Fruit fly (Drosophila melanogaster) S2 (cell line): ENCODE results near the gene Rab26.

Source experiments
- CG8478 ChIP-seq: fragments of >200 bp; optimal IDR thresholded peaks from 2 replicates; lab custom pipeline; 2018
- CTCF ChIP-seq, 2 experiments: fragments of >200 bp; optimal IDR thresholded peaks; 2 replicates each; lab custom pipeline; 2018

The Rab26 gene

DNA sequence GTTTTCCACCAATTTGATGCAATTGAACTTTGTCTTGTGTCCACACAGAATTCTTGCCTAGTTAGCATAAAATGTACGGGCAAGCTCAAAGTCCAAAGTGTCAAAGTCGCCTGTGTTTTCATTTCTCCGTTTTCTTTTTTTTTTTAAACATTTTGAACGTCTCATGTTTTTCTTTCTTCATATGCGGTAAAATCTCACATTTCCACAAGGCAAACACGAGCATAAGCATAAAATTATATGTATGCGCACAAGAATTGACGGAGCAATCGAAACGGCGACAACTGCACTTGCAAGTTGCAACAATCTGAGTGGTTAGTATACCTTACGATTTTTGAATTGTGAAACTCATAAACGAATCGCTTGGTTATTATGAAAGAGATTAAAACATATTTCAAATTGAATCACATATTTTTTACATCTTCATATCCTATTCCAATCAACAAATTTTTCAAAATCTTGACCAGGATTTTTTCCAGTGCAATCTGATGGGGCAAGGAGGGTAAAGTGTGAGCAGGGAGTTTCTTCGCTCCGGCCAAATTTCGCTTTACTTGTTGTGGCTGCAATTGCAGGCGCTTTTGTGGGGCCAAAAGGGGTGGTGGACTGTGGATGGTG lies 45.5 kb downstream of the Rab26 start:
- TF ChIP-seq CTCF (optimal IDR thresholded peaks at IDR 0.05; lab: Kevin White, UChicago): no peak

DNA sequence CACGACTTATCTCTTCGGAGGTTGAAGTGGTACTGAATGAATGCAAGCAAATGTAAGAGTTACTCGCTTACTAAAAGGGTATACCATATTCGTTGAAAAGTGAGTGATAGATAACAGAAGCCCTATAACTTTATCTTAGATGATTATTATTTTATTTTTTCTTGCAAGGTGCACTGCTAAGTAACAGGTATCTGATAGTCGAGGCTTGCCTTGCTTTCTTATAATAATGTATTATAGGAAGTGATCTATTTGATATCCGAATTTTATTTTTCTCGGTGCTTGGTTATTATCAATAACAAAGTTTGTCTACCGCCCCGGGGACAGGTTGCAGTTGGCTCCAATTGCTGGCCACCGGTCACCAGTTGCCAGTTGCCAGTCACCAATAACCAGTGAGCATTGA lies 52.7 kb downstream of the Rab26 start:
- TF ChIP-seq CTCF (optimal IDR thresholded peaks at IDR 0.05; lab: Kevin White, UChicago) (no peak), CG8478 (lab: Kevin White, UChicago) (no peak)

DNA sequence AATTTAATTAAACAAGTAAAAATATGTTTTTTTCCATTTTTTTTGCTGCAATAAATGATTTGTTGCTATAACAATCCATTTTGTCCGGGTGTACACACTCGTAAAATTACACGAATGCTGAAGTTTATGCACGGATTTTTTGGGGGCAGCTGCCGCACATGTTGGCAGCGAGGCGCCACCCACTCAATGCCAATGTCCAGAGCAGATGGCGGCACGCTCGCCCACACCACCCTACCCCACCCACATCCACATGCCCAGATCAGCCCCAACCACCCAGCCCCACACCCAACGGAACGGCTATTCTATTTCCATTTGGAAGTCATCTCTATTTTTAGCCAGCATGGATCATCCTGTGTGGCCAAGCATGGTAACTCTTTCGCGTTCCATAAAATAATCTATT lies 61.6 kb downstream of the Rab26 start:
- TF ChIP-seq CG8478 (lab: Kevin White, UChicago) (no peak), CTCF (optimal IDR thresholded peaks at IDR 0.05; lab: Kevin White, UChicago) (no peak)

DNA sequence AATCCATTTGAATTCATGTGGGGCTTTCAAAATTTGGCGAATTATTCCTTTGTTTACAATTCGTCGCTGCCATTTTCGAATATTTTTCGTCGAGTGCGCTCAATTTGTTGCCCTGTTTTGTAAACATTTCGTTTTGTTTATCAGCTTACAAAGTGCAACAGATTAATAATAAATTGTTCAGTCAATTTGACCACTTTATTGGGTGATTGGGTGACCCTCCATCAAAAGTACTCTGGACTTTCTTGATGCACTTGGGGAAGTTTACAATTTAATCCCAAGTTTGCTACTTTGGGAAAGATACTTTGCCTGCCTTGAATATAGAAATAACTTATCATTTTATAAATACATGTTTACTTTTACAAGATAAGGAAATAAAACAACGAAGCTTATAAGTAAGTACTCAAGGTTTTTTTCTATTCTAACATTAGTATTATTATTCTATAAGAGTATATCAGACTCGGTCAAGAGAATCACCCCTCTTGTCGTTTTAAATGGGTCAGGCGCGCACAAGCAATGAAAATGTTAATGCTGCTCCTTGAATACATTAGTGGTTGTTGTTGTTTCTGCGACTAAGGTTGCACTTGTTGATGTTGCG lies 62.1 kb downstream of the Rab26 start:
- TF ChIP-seq CG8478 (lab: Kevin White, UChicago) (no peak), CTCF (optimal IDR thresholded peaks at IDR 0.05; lab: Kevin White, UChicago) (no peak)

DNA sequence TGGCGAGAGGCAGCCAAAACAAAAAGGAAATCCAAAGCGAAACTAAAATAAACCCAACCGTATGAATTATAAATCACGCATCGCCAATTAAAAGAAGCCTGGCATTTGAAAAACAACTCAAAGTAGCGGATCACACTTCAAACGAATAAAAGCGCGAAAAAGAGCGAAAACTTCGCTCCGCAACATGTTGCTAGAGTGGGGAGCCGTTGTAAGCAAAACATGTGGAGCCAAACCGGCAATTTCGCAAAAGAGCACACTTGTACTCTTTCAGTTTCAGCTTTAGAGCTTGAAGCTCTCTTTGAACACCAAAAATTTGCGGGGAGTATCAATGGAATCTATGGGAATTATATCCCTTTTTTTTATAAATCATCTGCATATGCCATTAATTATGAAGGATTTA lies 63.2 kb downstream of the Rab26 start:
- no peak for TF ChIP-seq CTCF (optimal IDR thresholded peaks at IDR 0.05; lab: Kevin White, UChicago)
- TF ChIP-seq CG8478 (lab: Kevin White, UChicago): no peak

DNA sequence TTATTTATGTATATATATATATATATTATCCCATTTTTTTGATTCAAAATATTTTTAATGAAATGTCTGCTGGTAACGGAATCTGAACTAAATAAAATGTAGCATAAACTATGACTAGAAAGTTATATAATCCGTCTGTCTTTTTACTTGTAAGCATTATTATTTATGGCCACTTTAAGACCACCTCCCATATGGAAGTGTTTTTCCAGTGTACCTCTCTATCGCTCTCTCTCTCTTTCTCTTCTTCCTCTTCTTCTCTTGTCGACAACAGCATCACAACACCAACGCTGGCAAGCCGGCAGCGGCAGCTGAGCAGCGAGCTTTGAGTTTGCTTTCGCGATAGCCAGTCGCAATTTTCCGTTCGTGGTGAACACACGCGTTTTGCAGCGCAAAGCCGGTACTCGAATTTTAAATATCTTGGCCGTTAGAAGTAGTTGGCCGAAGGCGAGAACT lies 63.6 kb downstream of the Rab26 start, which contains the start of gene rgn:
rgn (plus strand) TSS at position 344 of the 453 bp plus-strand sequence.
- TF ChIP-seq CTCF (optimal IDR thresholded peaks at IDR 0.05; lab: Kevin White, UChicago) (no peak), CG8478 (lab: Kevin White, UChicago) (no peak)

DNA sequence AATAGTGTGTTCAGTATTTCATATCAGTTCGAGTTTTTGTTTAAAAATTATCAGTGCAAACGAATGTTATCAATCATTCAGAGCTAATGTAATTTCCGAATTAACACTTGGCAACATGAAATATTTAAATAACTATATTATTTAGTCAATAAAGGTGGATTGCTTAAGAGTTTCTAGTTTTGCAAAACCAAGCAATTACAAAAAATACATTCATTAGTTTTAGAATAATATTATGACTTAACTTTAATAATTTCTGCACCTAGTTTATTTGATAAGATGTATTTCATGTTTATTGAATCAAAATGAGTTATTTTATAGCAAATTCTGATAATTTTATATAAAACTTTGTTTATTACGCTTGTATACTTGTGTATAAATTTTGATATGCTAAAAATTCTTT lies 64.9 kb downstream of the Rab26 start:
- TF ChIP-seq CG8478 (lab: Kevin White, UChicago) (no peak), CTCF (optimal IDR thresholded peaks at IDR 0.05; lab: Kevin White, UChicago) (no peak)
